Worm (Caenorhabditis elegans) whole organism, L2 larva: ENCODE results near the gene F56D6.13.

ENCODE experiments used
- C34F6.9 ChIP-seq: fragments of 150-350 bp; optimal IDR thresholded peaks from 2 replicates; lab custom pipeline; 2014; ENCODE audit warnings: missing biosample characterization, missing genetic modification characterization
- F13H6.1 ChIP-seq: sonication (generic microtip); optimal IDR thresholded peaks from 2 replicates; lab custom pipeline; 2016; ENCODE audit warnings: missing genetic modification characterization, missing compliant biosample characterization
- alr-1 ChIP-seq: fragments of 150-350 bp; optimal IDR thresholded peaks from 2 replicates; lab custom pipeline; 2014; ENCODE audit warnings: missing biosample characterization, missing genetic modification characterization
- ama-1 ChIP-seq: fragments of 150-350 bp; optimal IDR thresholded peaks from 2 replicates; lab custom pipeline; 2018; ENCODE audit warnings: inconsistent platforms
- blmp-1 ChIP-seq: sonication (generic microtip); optimal IDR thresholded peaks from 2 replicates; lab custom pipeline; 2017; ENCODE audit warnings: missing genetic modification characterization, mild to moderate bottlenecking, missing compliant biosample characterization, antibody characterized with exemption, moderate library complexity; ENCODE audit not compliant: insufficient read depth
- ceh-16 ChIP-seq: fragments of 150-350 bp; optimal IDR thresholded peaks from 2 replicates; lab custom pipeline; 2014; ENCODE audit warnings: missing biosample characterization, missing genetic modification characterization
- crh-2 ChIP-seq: sonication (generic microtip); optimal IDR thresholded peaks from 2 replicates; lab custom pipeline; 2017; ENCODE audit warnings: missing biosample characterization, missing genetic modification characterization
- egl-27 ChIP-seq: sonication (generic microtip); optimal IDR thresholded peaks from 3 replicates; lab custom pipeline; 2017; ENCODE audit warnings: missing biosample characterization, missing genetic modification reagents, missing genetic modification characterization
- elt-1 ChIP-seq: fragments of 150-350 bp; optimal IDR thresholded peaks from 2 replicates; lab custom pipeline; 2014; ENCODE audit warnings: missing biosample characterization, missing genetic modification characterization
- elt-3 ChIP-seq: sonication (generic microtip); optimal IDR thresholded peaks from 2 replicates; lab custom pipeline; 2017; ENCODE audit warnings: missing biosample characterization, missing genetic modification characterization
- lin-11 ChIP-seq: fragments of 150-350 bp; sonication (generic microtip); optimal IDR thresholded peaks from 2 replicates; lab custom pipeline; 2014; ENCODE audit warnings: missing biosample characterization, missing genetic modification characterization, inconsistent platforms, mixed read lengths
- lin-13 ChIP-seq: fragments of 150-350 bp; optimal IDR thresholded peaks from 2 replicates; lab custom pipeline; 2014; ENCODE audit warnings: missing biosample characterization, missing genetic modification reagents, missing genetic modification characterization
- lin-39 ChIP-seq: fragments of 150-350 bp; optimal IDR thresholded peaks from 2 replicates; lab custom pipeline; 2014; ENCODE audit warnings: missing biosample characterization, missing genetic modification reagents, missing genetic modification characterization
- lsy-2 ChIP-seq, 2 experiments: fragments of 150-350 bp in 1 of 2; sonication (generic microtip) in 1 of 2; optimal IDR thresholded peaks; 2 replicates each; lab custom pipeline; 2014 to 2017; ENCODE audit warnings: missing biosample characterization in 2 of 2, missing genetic modification characterization in 2 of 2
- mab-5 ChIP-seq: fragments of 150-350 bp; optimal IDR thresholded peaks from 2 replicates; lab custom pipeline; 2014; ENCODE audit warnings: missing biosample characterization, missing genetic modification characterization
- mbf-1 ChIP-seq: sonication (generic microtip); optimal IDR thresholded peaks from 2 replicates; lab custom pipeline; 2017; ENCODE audit warnings: missing biosample characterization, missing genetic modification characterization
- mdl-1 ChIP-seq, 2 experiments: fragments of 150-350 bp in 1 of 2; sonication (generic microtip) in 1 of 2; optimal IDR thresholded peaks; 2 replicates each; lab custom pipeline; 2017; ENCODE audit warnings: missing biosample characterization in 2 of 2, missing genetic modification characterization in 2 of 2
- nhr-10 ChIP-seq: sonication (generic microtip); optimal IDR thresholded peaks from 2 replicates; lab custom pipeline; 2017; ENCODE audit warnings: missing biosample characterization, missing genetic modification characterization
- nhr-12 ChIP-seq: fragments of 150-350 bp; optimal IDR thresholded peaks from 2 replicates; lab custom pipeline; 2014; ENCODE audit warnings: missing biosample characterization, missing genetic modification characterization
- nhr-23 ChIP-seq: fragments of 150-350 bp; optimal IDR thresholded peaks from 2 replicates; lab custom pipeline; 2014; ENCODE audit warnings: missing biosample characterization, missing genetic modification reagents, missing genetic modification characterization
- nhr-237 ChIP-seq: fragments of 150-350 bp; optimal IDR thresholded peaks from 2 replicates; lab custom pipeline; 2014; ENCODE audit warnings: missing biosample characterization, missing genetic modification characterization
- nhr-25 ChIP-seq: fragments of 150-350 bp; sonication (generic microtip); optimal IDR thresholded peaks from 3 replicates; lab custom pipeline; 2014; ENCODE audit warnings: missing biosample characterization, missing genetic modification characterization
- nhr-6 ChIP-seq: fragments of 150-350 bp; optimal IDR thresholded peaks from 2 replicates; lab custom pipeline; 2014; ENCODE audit warnings: missing biosample characterization, missing genetic modification characterization
- nhr-77 ChIP-seq: fragments of 150-350 bp; optimal IDR thresholded peaks from 2 replicates; lab custom pipeline; 2014; ENCODE audit warnings: missing biosample characterization, missing genetic modification characterization
- peb-1 ChIP-seq: fragments of 150-350 bp; optimal IDR thresholded peaks from 2 replicates; lab custom pipeline; 2014; ENCODE audit warnings: missing biosample characterization, missing genetic modification characterization
- skn-1 ChIP-seq: sonication (generic microtip); optimal IDR thresholded peaks from 2 replicates; lab custom pipeline; 2017; ENCODE audit warnings: missing biosample characterization, missing genetic modification characterization
- sma-9 ChIP-seq, 2 experiments: fragments of 150-350 bp in 1 of 2; sonication (generic microtip) in 1 of 2; optimal IDR thresholded peaks; 2 replicates each; lab custom pipeline; 2014 to 2016; ENCODE audit warnings: missing genetic modification characterization in 2 of 2, mild to moderate bottlenecking in 1 of 2, missing biosample characterization in 1 of 2, missing compliant biosample characterization in 1 of 2, missing genetic modification reagents in 1 of 2, moderate library complexity in 1 of 2
- snpc-4 ChIP-seq: fragments of 150-350 bp; optimal IDR thresholded peaks from 2 replicates; lab custom pipeline; 2014; ENCODE audit warnings: missing biosample characterization, missing genetic modification characterization
- unc-39 ChIP-seq: fragments of 150-350 bp; optimal IDR thresholded peaks from 2 replicates; lab custom pipeline; 2014; ENCODE audit warnings: missing biosample characterization, missing genetic modification characterization
- unc-55 ChIP-seq: fragments of 150-350 bp; sonication (generic microtip); optimal IDR thresholded peaks from 3 replicates; lab custom pipeline; 2014; ENCODE audit warnings: missing biosample characterization, missing genetic modification reagents, missing genetic modification characterization
- unc-62 ChIP-seq: fragments of 150-350 bp; optimal IDR thresholded peaks from 2 replicates; lab custom pipeline; 2014; ENCODE audit warnings: missing biosample characterization, missing genetic modification reagents, missing genetic modification characterization
- zag-1 ChIP-seq: fragments of 150-350 bp; optimal IDR thresholded peaks from 2 replicates; lab custom pipeline; 2014; ENCODE audit warnings: missing biosample characterization, missing genetic modification characterization
- ztf-1 ChIP-seq: fragments of 200-800 bp; sonication (Bioruptor generic); conservative IDR thresholded peaks from 2 replicates; pipeline ENCODE4 v1.3.6; 2022; ENCODE audit warnings: missing genetic modification characterization, missing compliant biosample characterization
- ztf-11 ChIP-seq: sonication (generic microtip); optimal IDR thresholded peaks from 2 replicates; lab custom pipeline; 2017; ENCODE audit warnings: missing biosample characterization, missing genetic modification characterization
- ztf-4 ChIP-seq: fragments of 150-350 bp; optimal IDR thresholded peaks from 2 replicates; lab custom pipeline; 2014; ENCODE audit warnings: missing biosample characterization, missing genetic modification characterization

The F56D6.13 gene

DNA sequence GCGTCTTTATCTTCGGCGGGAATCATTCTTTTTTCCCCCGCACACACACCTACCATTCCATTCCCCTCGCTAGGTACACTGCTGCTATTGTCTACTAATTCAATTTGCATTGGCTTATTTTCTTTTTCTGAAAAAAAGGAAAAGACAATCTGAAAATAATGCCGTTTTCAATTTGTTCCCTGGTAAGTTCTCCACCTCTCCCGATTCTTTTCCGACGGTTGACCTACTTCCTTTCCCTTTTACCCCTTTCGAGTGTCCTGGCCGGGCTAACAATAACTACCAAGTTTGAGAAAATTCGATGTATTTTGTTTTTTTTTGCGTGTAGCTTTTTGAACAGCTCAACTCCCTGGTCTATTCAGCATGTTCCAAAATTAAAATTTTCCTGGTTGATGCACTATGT, 42.0 kb upstream of the F56D6.13 start, which contains the start of gene F37C4.4:
Gene F37C4.4, plus strand, starts transcription at position 58 of the 400 bp plus-strand sequence.
- TF ChIP-seq ceh-16 (tag; lab: Kevin White, UChicago) (no peak), elt-3 (no peak), elt-1 (tag; lab: Kevin White, UChicago) (no peak), lin-11 (tag; lab: Kevin White, UChicago) (no peak), C34F6.9 (no peak), mab-5 (tag; lab: Kevin White, UChicago) (no peak), nhr-25 (tag; lab: Kevin White, UChicago) (no peak), ztf-4 (tag; lab: Kevin White, UChicago) (no peak), nhr-77 (tag; lab: Kevin White, UChicago) (no peak), mbf-1 (no peak), nhr-6 (tag; lab: Kevin White, UChicago) (no peak), nhr-10 (tag; lab: Kevin White, UChicago) (no peak), crh-2 (tag; lab: Kevin White, UChicago) (no peak), mdl-1 (tag; optimal IDR thresholded peaks at IDR 0.05; lab: Kevin White, UChicago) (no peak), snpc-4 (no peak)
- TF ChIP-seq, all 48 proteins: peak for 0

DNA sequence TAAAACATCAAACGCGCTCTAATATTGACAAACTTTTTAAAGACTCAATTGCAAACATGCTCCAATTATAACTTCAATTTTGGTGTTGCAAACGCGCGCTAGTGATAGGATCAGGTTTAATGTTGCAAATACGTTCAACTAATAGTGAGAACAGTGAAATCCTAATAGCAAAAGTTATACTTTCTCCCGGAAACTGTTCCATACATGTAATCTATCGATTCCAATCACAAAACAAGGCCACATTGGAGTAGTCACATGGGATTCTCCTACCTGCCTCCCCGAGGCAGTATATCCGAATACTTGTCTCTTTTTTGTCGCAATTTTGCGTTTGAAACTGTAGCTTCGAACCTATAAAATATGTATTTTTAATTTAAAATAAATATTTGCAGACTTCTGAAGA, 39.3 kb upstream of the F56D6.13 start:
- TF ChIP-seq ztf-1 (no peak), ama-1 (no peak), alr-1 (tag; lab: Kevin White, UChicago) (no peak), nhr-77 (tag; lab: Kevin White, UChicago) (no peak), elt-1 (tag; lab: Kevin White, UChicago) (no peak), mdl-1 (tag; optimal IDR thresholded peaks at IDR 0.05; lab: Kevin White, UChicago) (no peak), lin-39 (tag; lab: Kevin White, UChicago) (no peak), skn-1 (tag; lab: Kevin White, UChicago) (no peak), nhr-25 (tag; lab: Kevin White, UChicago) (no peak), nhr-12 (tag; lab: Kevin White, UChicago) (no peak), peb-1 (tag; lab: Kevin White, UChicago) (no peak), nhr-10 (tag; lab: Kevin White, UChicago) (no peak), lin-11 (tag; lab: Kevin White, UChicago) (no peak), egl-27 (tag; lab: Kevin White, UChicago) (no peak), lin-13 (GFP tag; lab: Kevin White, UChicago) (no peak), unc-39 (tag; lab: Kevin White, UChicago) (no peak), nhr-237 (tag; lab: Kevin White, UChicago) (no peak), F13H6.1 (tag; lab: Kevin White, UChicago) (no peak), mab-5 (tag; lab: Kevin White, UChicago) (no peak)

DNA sequence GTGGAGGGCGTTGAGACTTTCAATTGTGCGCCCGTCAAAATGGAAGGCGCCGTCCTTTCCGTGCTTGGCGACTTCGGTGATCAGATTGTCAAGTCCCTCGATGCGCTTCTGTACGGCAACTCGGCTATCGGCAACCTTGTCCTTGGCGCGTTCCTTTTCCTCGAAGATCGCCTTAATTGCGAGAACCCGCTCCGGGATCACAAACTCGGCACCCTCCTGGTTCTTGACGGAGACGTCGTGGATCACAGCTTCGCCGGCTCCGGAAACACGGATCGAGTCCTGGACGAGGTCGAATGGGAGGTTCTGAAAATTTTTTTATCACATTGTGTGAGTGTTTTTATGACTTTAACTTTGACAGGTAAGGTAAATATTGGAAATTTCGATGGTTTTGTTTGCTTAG, 36.0 kb upstream of the F56D6.13 start:
- TF ChIP-seq snpc-4, result no peak
- no peak for TF ChIP-seq nhr-237 (tag; lab: Kevin White, UChicago)
- TF ChIP-seq sma-9 (GFP tag; optimal IDR thresholded peaks at IDR 0.05; lab: Kevin White, UChicago), result no peak
- TF ChIP-seq sma-9 (tag; optimal IDR thresholded peaks at IDR 0.05; lab: Kevin White, UChicago), result no peak
- TF ChIP-seq ztf-1, result no peak
- no peak for TF ChIP-seq unc-55 (GFP tag; lab: Kevin White, UChicago)
- TF ChIP-seq C34F6.9, result no peak
- TF ChIP-seq skn-1 (tag; lab: Kevin White, UChicago), result no peak
- TF ChIP-seq lsy-2 (tag; optimal IDR thresholded peaks at IDR 0.05; lab: Kevin White, UChicago), result no peak
- no peak for TF ChIP-seq nhr-6 (tag; lab: Kevin White, UChicago)
- TF ChIP-seq zag-1 (tag; lab: Kevin White, UChicago), result no peak
- TF ChIP-seq alr-1 (tag; lab: Kevin White, UChicago), result no peak
- no peak for TF ChIP-seq ama-1
- no peak for TF ChIP-seq F13H6.1 (tag; lab: Kevin White, UChicago)
- TF ChIP-seq elt-3, result no peak
- TF ChIP-seq blmp-1, result no peak
- no peak for TF ChIP-seq ztf-4 (tag; lab: Kevin White, UChicago)

DNA sequence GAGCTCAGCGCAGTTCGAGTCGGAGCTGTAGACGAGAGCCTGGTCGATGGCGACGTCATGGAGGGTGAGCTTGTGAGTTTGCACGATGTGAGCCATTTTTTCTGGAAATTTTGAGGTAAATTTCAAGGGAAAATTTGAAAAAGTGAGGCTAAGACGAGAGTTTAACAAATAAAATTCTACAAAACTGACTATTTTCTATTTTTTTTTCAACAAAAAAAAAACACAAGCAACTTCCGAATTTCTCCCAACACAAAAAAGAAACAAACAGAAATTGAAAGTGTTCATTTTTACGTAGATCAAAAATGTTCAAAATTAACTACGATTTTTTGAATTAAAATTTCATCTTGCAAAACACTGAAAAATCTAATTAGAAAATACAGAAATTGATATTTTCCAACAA, 35.5 kb upstream of the F56D6.13 start, which contains the start of gene F37C4.5:
Gene F37C4.5, minus strand, starts transcription at position 101 of the 400 bp plus-strand sequence.
- no peak for TF ChIP-seq ztf-11 (tag; lab: Kevin White, UChicago)
- TF ChIP-seq unc-62 (GFP tag; lab: Kevin White, UChicago), result no peak
- no peak for TF ChIP-seq nhr-77 (tag; lab: Kevin White, UChicago)
- TF ChIP-seq nhr-23 (tag; lab: Kevin White, UChicago), result no peak
